Fruit fly (Drosophila melanogaster) Kc167 (cell line): Measurements from ENCODE around the gene CG10435.

ENCODE experiments used
- h ChIP-seq: fragments of >200 bp; optimal IDR thresholded peaks from 3 replicates; lab custom pipeline; 2018; ENCODE audit warnings: missing external identifiers
- psq ChIP-seq: fragments of >200 bp; optimal IDR thresholded peaks from 2 replicates; lab custom pipeline; 2017; ENCODE audit warnings: missing external identifiers

dm6 chr3R:7998778-7999177 is 14.2 kb downstream of the CG10435 start:
- TF ChIP-seq psq (lab: Kevin White, UChicago), result no peak
- TF ChIP-seq h (lab: Kevin White, UChicago), result no peak
